Worm (Caenorhabditis elegans) whole organism, L3 larva: Measurements from ENCODE around the gene tag-241.

Experiments
- aly-2 ChIP-seq: fragments of 150-350 bp; optimal IDR thresholded peaks from 2 replicates; lab custom pipeline; 2014; ENCODE audit warnings: missing biosample characterization, missing genetic modification characterization
- ceh-28 ChIP-seq: fragments of 150-350 bp; optimal IDR thresholded peaks from 2 replicates; lab custom pipeline; 2014; ENCODE audit warnings: missing biosample characterization, missing genetic modification reagents, missing genetic modification characterization
- fos-1 ChIP-seq: fragments of 150-350 bp; optimal IDR thresholded peaks from 2 replicates; lab custom pipeline; 2014; ENCODE audit warnings: missing biosample characterization, missing genetic modification characterization
- hmg-11 ChIP-seq: sonication (generic microtip); optimal IDR thresholded peaks from 2 replicates; lab custom pipeline; 2016; ENCODE audit warnings: missing genetic modification characterization, missing compliant biosample characterization
- mdl-1 ChIP-seq: fragments of 150-350 bp; optimal IDR thresholded peaks from 2 replicates; lab custom pipeline; 2014; ENCODE audit warnings: missing biosample characterization, missing genetic modification characterization
- nhr-12 ChIP-seq: fragments of 150-350 bp; optimal IDR thresholded peaks from 2 replicates; lab custom pipeline; 2014; ENCODE audit warnings: missing biosample characterization, missing genetic modification characterization
- nhr-28 ChIP-seq: fragments of 150-350 bp; optimal IDR thresholded peaks from 2 replicates; lab custom pipeline; 2014; ENCODE audit warnings: missing biosample characterization, missing genetic modification characterization
- pqm-1 ChIP-seq: fragments of 150-350 bp; optimal IDR thresholded peaks from 2 replicates; lab custom pipeline; 2017; ENCODE audit warnings: missing biosample characterization, missing genetic modification characterization, inconsistent platforms
- sea-2 ChIP-seq: fragments of 150-350 bp; sonication (generic microtip); optimal IDR thresholded peaks from 4 replicates; lab custom pipeline; 2014; ENCODE audit warnings: missing biosample characterization, missing genetic modification reagents, missing genetic modification characterization
- skn-1 ChIP-seq: fragments of 150-350 bp; optimal IDR thresholded peaks from 2 replicates; lab custom pipeline; 2014; ENCODE audit warnings: missing biosample characterization, missing genetic modification characterization
- unc-39 ChIP-seq: sonication (generic microtip); optimal IDR thresholded peaks from 4 replicates; lab custom pipeline; 2017; ENCODE audit warnings: missing biosample characterization, missing genetic modification characterization
- unc-62 ChIP-seq: fragments of 150-350 bp; sonication (generic microtip); optimal IDR thresholded peaks from 4 replicates; lab custom pipeline; 2014; ENCODE audit warnings: missing biosample characterization, missing genetic modification reagents, missing genetic modification characterization
- ztf-4 ChIP-seq: fragments of 150-350 bp; optimal IDR thresholded peaks from 2 replicates; lab custom pipeline; 2014; ENCODE audit warnings: missing biosample characterization, missing genetic modification characterization

ce11 chrX:11837378-11837777 lies 13.6 kb downstream of the tag-241 start, which contains the start of gene taf-7.1:
- TF ChIP-seq pqm-1 (tag; lab: Kevin White, UChicago) (no peak), skn-1 (tag; lab: Kevin White, UChicago) (no peak), mdl-1 (tag; lab: Kevin White, UChicago) (no peak), hmg-11 (tag; lab: Kevin White, UChicago) (no peak), aly-2 (tag; lab: Kevin White, UChicago) (no peak), ceh-28 (tag; lab: Kevin White, UChicago) (no peak), unc-62 (GFP tag; lab: Kevin White, UChicago) (no peak), sea-2 (GFP tag; lab: Kevin White, UChicago) (no peak), fos-1 (no peak), unc-39 (tag; lab: Kevin White, UChicago) (no peak), nhr-12 (no peak), ztf-4 (tag; lab: Kevin White, UChicago) (no peak), nhr-28 (tag; lab: Kevin White, UChicago) (no peak)
